Fruit fly (Drosophila melanogaster): ENCODE data around the gene CG14448.

- TF ChIP-seq Jarid2 (GFP tag; optimal IDR thresholded peaks at IDR 0.05) (no peak), CG7372 (GFP tag; IDR thresholded peaks at IDR 0.05) (no peak), E2f2 (GFP tag; IDR thresholded peaks at IDR 0.05) (no peak), MBD-R2 (GFP tag; IDR thresholded peaks at IDR 0.05) (no peak), Sin3A (optimal IDR thresholded peaks at IDR 0.05) (no peak), CG13123 (GFP tag; optimal IDR thresholded peaks at IDR 0.05) (no peak), CG1602 (GFP tag; optimal IDR thresholded peaks at IDR 0.05) (no peak), h (optimal IDR thresholded peaks at IDR 0.05) (no peak), sqz (GFP tag; optimal IDR thresholded peaks at IDR 0.05) (no peak), seq (GFP tag; IDR thresholded peaks at IDR 0.05) (no peak), CG2116 (GFP tag; optimal IDR thresholded peaks at IDR 0.05) (no peak)
Measured at dm6 chr3L:22821377-22821776, 33.1 kb downstream of the CG14448 start.

All from whole organism, embryonic.